Worm (Caenorhabditis elegans): ENCODE measurements around the gene R148.7.

DNA sequence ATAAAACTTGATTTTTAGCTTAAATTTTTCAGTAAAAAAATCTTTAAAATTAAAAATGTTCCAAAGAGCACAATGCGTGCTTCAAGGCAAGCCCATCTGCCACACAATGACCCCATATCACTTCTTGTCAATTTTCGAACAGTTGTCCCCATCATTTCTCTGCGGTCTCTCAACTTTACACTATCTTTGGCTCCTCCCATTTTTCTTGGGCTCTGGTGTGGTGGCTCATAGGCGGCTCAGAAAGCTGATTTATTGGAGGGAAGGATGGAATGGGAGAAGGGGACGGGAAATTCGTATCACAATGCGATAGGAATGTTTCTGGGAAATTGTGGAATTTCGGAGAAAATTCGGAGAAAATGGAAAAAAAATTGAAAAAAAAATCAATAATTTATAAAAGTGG is 2.4 kb upstream of the R148.7 start:
- TF ChIP-seq snpc-4 (tag; optimal IDR thresholded peaks at IDR 0.05): no peak
- no peak for TF ChIP-seq elt-1 (tag; optimal IDR thresholded peaks at IDR 0.05)
- TF ChIP-seq ceh-82 (tag; optimal IDR thresholded peaks at IDR 0.05): no peak
- no peak for TF ChIP-seq ztf-11 (tag; optimal IDR thresholded peaks at IDR 0.05)
- no peak for TF ChIP-seq aly-2 (tag; optimal IDR thresholded peaks at IDR 0.05)
- no peak for TF ChIP-seq ceh-16 (tag; optimal IDR thresholded peaks at IDR 0.05)
- TF ChIP-seq elt-2 (tag; optimal IDR thresholded peaks at IDR 0.05): no peak
- TF ChIP-seq ama-1 (optimal IDR thresholded peaks at IDR 0.05): no peak
- no peak for TF ChIP-seq nhr-28 (tag; optimal IDR thresholded peaks at IDR 0.05)

Measured in whole organism, L3 larva.